Worm (Caenorhabditis elegans) whole organism, late embryonic: ENCODE results near the gene W06A11.1.

Experiments used
- K02D7.2 ChIP-seq: sonication (generic microtip); optimal IDR thresholded peaks from 2 replicates; lab custom pipeline; 2017; ENCODE audit warnings: mild to moderate bottlenecking, missing genetic modification characterization, missing compliant biosample characterization
- K09A11.1 ChIP-seq: sonication (generic microtip); optimal IDR thresholded peaks from 2 replicates; lab custom pipeline; 2017; ENCODE audit warnings: antibody characterized with exemption, mild to moderate bottlenecking, missing genetic modification characterization, missing compliant biosample characterization; ENCODE audit not compliant: insufficient read depth
- ceh-18 ChIP-seq: sonication (generic microtip); optimal IDR thresholded peaks from 2 replicates; lab custom pipeline; 2016; ENCODE audit warnings: missing genetic modification characterization, missing compliant biosample characterization
- ceh-2 ChIP-seq: sonication (generic microtip); optimal IDR thresholded peaks from 2 replicates; lab custom pipeline; 2016; ENCODE audit warnings: missing genotype, missing genetic modification characterization, missing compliant biosample characterization
- ceh-22 ChIP-seq: sonication (generic microtip); optimal IDR thresholded peaks from 2 replicates; lab custom pipeline; 2017; ENCODE audit warnings: missing biosample characterization, missing genetic modification characterization
- ceh-30 ChIP-seq: fragments of 150-350 bp; optimal IDR thresholded peaks from 2 replicates; lab custom pipeline; 2014; ENCODE audit warnings: missing biosample characterization, missing genetic modification characterization
- dmd-4 ChIP-seq: sonication (generic microtip); optimal IDR thresholded peaks from 2 replicates; lab custom pipeline; 2016; ENCODE audit warnings: borderline replicate concordance, missing genetic modification characterization, missing compliant biosample characterization
- dve-1 ChIP-seq: sonication (generic microtip); optimal IDR thresholded peaks from 2 replicates; lab custom pipeline; 2017; ENCODE audit warnings: antibody characterized with exemption, mild to moderate bottlenecking, missing genetic modification characterization, missing compliant biosample characterization
- elt-2 ChIP-seq: sonication (generic microtip); optimal IDR thresholded peaks from 2 replicates; lab custom pipeline; 2016; ENCODE audit warnings: missing genetic modification reagents, missing genetic modification characterization, missing compliant biosample characterization
- fax-1 ChIP-seq: sonication (generic microtip); optimal IDR thresholded peaks from 2 replicates; lab custom pipeline; 2016; ENCODE audit warnings: missing genotype, missing genetic modification characterization, missing compliant biosample characterization
- hlh-13 ChIP-seq: fragments of 200-800 bp; sonication (Bioruptor generic); optimal IDR thresholded peaks from 2 replicates; lab custom pipeline; 2018; ENCODE audit warnings: mild to moderate bottlenecking, missing genetic modification characterization, missing compliant biosample characterization
- hlh-15 ChIP-seq: sonication (generic microtip); optimal IDR thresholded peaks from 2 replicates; lab custom pipeline; 2016; ENCODE audit warnings: missing genetic modification characterization, missing compliant biosample characterization
- hlh-30 ChIP-seq: sonication (generic microtip); optimal IDR thresholded peaks from 2 replicates; lab custom pipeline; 2017; ENCODE audit warnings: antibody characterized with exemption, missing genetic modification characterization, missing compliant biosample characterization; ENCODE audit not compliant: insufficient read depth
- hlh-6 ChIP-seq: sonication (generic microtip); optimal IDR thresholded peaks from 2 replicates; lab custom pipeline; 2016; ENCODE audit warnings: missing genotype, missing genetic modification characterization, missing compliant biosample characterization
- hlh-8 ChIP-seq: sonication (generic microtip); optimal IDR thresholded peaks from 2 replicates; lab custom pipeline; 2016; ENCODE audit warnings: missing genotype, missing genetic modification characterization, missing compliant biosample characterization
- lin-11 ChIP-seq: fragments of 200-800 bp; sonication (Bioruptor generic); optimal IDR thresholded peaks from 2 replicates; lab custom pipeline; 2018; ENCODE audit warnings: mild to moderate bottlenecking, missing genetic modification characterization, missing compliant biosample characterization
- madf-2 ChIP-seq: sonication (generic microtip); optimal IDR thresholded peaks from 2 replicates; lab custom pipeline; 2017; ENCODE audit warnings: missing genetic modification characterization, missing compliant biosample characterization
- nfya-1 ChIP-seq: sonication (generic microtip); optimal IDR thresholded peaks from 2 replicates; lab custom pipeline; 2017; ENCODE audit warnings: missing genetic modification characterization, mild to moderate bottlenecking, missing compliant biosample characterization, antibody characterized with exemption, moderate library complexity
- nhr-11 ChIP-seq: fragments of 150-350 bp; optimal IDR thresholded peaks from 2 replicates; lab custom pipeline; 2014; ENCODE audit warnings: missing biosample characterization, missing genetic modification characterization
- nhr-232 ChIP-seq: sonication (generic microtip); optimal IDR thresholded peaks from 2 replicates; lab custom pipeline; 2016; ENCODE audit warnings: missing genetic modification characterization, missing compliant biosample characterization
- odd-2 ChIP-seq: sonication (generic microtip); optimal IDR thresholded peaks from 2 replicates; lab custom pipeline; 2017; ENCODE audit warnings: antibody characterized with exemption, mild to moderate bottlenecking, missing genetic modification characterization, missing compliant biosample characterization
- pag-3 ChIP-seq: sonication (generic microtip); optimal IDR thresholded peaks from 2 replicates; lab custom pipeline; 2016; ENCODE audit warnings: missing compliant biosample characterization, missing genetic modification characterization, borderline replicate concordance
- pat-9 ChIP-seq: fragments of 200-800 bp; sonication (Bioruptor generic); optimal IDR thresholded peaks from 2 replicates; lab custom pipeline; 2018; ENCODE audit warnings: mild to moderate bottlenecking, missing genetic modification characterization, moderate library complexity, missing compliant biosample characterization
- pha-2 ChIP-seq: sonication (generic microtip); optimal IDR thresholded peaks from 2 replicates; lab custom pipeline; 2017; ENCODE audit warnings: mild to moderate bottlenecking, missing genetic modification characterization, missing compliant biosample characterization
- pqm-1 ChIP-seq: sonication (generic microtip); optimal IDR thresholded peaks from 2 replicates; lab custom pipeline; 2016; ENCODE audit warnings: missing genetic modification characterization, missing compliant biosample characterization
- rnt-1 ChIP-seq: sonication (generic microtip); optimal IDR thresholded peaks from 2 replicates; lab custom pipeline; 2016; ENCODE audit warnings: missing genetic modification characterization, missing compliant biosample characterization
- sdc-2 ChIP-seq: sonication (generic microtip); optimal IDR thresholded peaks from 2 replicates; lab custom pipeline; 2016; ENCODE audit warnings: missing genotype, missing genetic modification characterization, missing compliant biosample characterization
- sox-2 ChIP-seq: fragments of 200-800 bp; sonication (Bioruptor generic); IDR thresholded peaks from 2 replicates; pipeline ENCODE4 v1.3.6; 2022; ENCODE audit warnings: missing genetic modification reagents, missing genetic modification characterization, missing compliant biosample characterization
- sox-4 ChIP-seq: sonication (generic microtip); optimal IDR thresholded peaks from 2 replicates; lab custom pipeline; 2017; ENCODE audit warnings: mild to moderate bottlenecking, missing genetic modification characterization, inconsistent platforms, missing compliant biosample characterization
- syd-9 ChIP-seq: sonication (generic microtip); optimal IDR thresholded peaks from 2 replicates; lab custom pipeline; 2016; ENCODE audit warnings: mild to moderate bottlenecking, missing genetic modification characterization, moderate library complexity, missing compliant biosample characterization
- tbx-7 ChIP-seq: sonication (generic microtip); optimal IDR thresholded peaks from 2 replicates; lab custom pipeline; 2016; ENCODE audit warnings: missing genotype, missing genetic modification characterization, missing compliant biosample characterization
- zip-5 ChIP-seq: sonication (generic microtip); optimal IDR thresholded peaks from 2 replicates; lab custom pipeline; 2016; ENCODE audit warnings: missing genetic modification characterization, missing compliant biosample characterization

Gene W06A11.1

DNA sequence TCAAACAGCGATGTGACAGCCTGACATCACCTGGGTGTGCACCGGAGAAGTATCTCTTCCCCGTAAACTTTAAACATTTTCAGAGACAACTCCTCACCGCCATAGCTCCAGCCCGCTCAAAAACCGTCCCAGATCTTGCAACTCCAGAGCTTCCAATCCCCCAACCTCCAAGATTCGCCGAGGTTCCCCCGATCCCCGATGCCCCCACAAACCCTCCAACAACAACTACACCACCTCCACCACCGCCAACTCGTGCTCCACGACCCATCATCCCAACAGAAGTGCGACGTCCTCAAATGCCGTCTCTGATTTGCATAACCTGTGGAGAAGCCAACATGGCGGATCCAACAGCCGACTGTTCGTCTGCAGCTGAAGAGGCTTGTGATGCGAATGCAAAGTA lies 3.7 kb downstream of the W06A11.1 start:
- TF ChIP-seq odd-2 (no peak), hlh-13 (GFP tag; lab: Kevin White, UChicago) (no peak), nhr-232 (no peak), fax-1 (no peak), sdc-2 (tag; lab: Kevin White, UChicago) (no peak), lin-11 (tag; lab: Kevin White, UChicago) (no peak), dmd-4 (tag; lab: Kevin White, UChicago) (no peak), pqm-1 (tag; lab: Kevin White, UChicago) (no peak), K02D7.2 (no peak), rnt-1 (no peak), ceh-22 (tag; lab: Kevin White, UChicago) (no peak), hlh-6 (tag; lab: Kevin White, UChicago) (no peak), hlh-15 (tag; lab: Kevin White, UChicago) (no peak)
- TF ChIP-seq, all 69 proteins: peak for 0

DNA sequence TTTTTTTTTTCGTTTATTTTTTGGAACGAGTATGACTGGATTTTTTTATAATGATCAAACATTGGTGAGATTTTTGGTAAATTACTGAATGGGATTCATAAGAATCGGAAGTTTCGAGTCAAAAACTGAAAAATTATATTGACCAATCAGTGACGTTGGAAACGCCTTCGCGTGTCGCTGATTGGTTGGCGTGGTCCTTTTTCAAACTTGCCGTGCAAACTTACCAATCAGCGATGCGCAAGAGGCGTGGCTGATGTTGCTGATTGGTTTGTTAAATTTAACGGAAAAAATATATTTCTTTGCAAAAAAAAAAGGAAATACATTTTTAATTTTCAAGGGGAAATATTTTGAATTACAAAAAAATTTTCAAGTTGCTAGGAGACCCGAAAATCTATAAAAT lies 7.4 kb downstream of the W06A11.1 start:
- TF ChIP-seq nhr-232 = no peak
- TF ChIP-seq nfya-1 = peak; percentile 91
- TF ChIP-seq zip-5 (tag; lab: Kevin White, UChicago) = no peak

DNA sequence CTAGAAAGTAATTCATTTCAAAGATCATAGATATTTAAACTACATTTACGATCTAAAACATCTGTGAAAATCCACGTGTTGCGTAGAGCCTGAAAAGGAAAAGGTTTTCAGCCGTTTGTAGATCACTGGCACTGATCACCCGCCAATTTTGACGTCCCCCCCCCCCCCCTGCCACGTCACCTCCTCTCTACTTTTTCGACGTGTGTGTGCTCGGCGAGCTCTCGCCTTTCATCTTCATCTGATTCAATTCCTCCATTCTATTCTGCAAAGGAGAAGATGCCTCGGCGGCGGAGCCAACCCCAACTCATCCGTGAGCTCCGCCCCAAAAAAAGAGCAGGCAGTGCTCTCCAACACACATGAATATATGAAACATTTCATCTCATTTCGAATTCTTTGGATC lies 13.8 kb downstream of the W06A11.1 start:
- TF ChIP-seq dmd-4 (tag; lab: Kevin White, UChicago) (no peak), hlh-8 (no peak), zip-5 (tag; lab: Kevin White, UChicago) (no peak), nhr-232 (no peak), K09A11.1 (tag; lab: Kevin White, UChicago) (no peak), tbx-7 (no peak), madf-2 (no peak), hlh-30 (tag; lab: Kevin White, UChicago) (no peak), sox-4 (no peak), sdc-2 (tag; lab: Kevin White, UChicago) (no peak), sox-2 (no peak), nfya-1 (no peak)
- TF ChIP-seq, all 69 proteins: peak for 0

DNA sequence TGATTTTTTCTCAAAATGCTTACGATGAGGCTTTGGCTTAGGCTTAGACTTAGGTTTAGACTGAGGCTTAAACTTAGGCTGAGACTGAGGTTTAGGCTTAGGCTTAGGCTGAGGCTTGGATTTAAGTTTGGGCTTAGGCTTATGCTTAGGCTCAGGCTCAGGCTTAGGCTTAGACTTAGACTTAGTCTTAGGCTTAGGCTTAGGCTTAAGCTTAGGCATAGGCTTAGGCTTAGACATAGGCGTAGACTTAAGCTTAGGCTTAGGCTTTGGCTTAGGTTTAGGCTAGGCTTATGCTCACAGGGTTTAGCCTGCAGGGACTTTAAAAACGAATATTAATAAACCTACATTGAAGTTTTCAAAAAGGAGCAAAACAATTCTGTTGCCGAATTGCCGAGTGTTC lies 14.5 kb downstream of the W06A11.1 start:
- TF ChIP-seq syd-9 (tag; lab: Kevin White, UChicago) = no peak
- TF ChIP-seq ceh-30 = no peak
- TF ChIP-seq dve-1 (tag; lab: Kevin White, UChicago) = peak; percentile 65
- TF ChIP-seq, all 69 proteins: peak for 1

DNA sequence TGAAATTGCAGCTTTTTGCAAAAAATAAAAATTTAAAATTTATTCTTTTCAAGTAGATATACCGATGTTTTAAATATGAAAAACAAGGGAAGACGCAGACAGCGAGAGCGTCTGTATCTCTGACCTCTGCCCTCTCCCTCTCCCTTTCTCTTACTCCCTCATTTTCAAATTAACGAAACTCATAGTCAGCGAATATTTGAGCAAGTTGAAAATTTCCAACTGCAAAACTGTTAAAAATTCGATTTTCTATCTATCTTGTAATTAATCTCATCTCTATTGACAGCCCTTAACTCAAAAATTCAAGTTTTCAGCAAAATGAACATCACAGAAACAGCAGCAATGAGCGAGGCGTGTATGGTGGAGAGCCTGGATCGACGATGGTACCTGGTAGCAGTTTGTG lies 15.4 kb downstream of the W06A11.1 start, which contains the start of gene R11F4.2:
Gene R11F4.2, plus strand, starts transcription at position 301 of the 400 bp plus-strand sequence.
- TF ChIP-seq pha-2 = no peak
- TF ChIP-seq, all 69 proteins: peak for 0

DNA sequence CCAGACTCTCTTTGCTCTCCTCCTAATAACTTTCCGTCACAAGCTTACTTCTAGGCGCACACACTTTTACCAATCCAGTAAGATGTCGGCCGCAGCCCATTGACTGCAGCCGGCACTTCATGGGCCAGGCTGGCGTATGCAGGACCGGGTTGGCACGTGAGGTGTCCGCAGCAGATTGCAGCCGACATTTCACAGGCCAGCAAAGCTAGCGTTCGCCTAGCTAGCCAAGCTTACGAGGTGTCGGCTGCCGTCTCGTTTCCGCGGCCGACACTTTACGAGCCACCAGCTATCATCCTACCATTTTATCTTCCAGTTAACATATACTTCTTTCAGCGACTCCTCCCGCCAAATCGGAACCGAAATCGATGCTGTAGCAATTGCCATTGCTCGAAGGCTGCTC lies 18.2 kb downstream of the W06A11.1 start:
- TF ChIP-seq nhr-11 (no peak), ceh-22 (tag; lab: Kevin White, UChicago) (no peak), pat-9 (tag; lab: Kevin White, UChicago) (no peak), pag-3 (tag; lab: Kevin White, UChicago) (no peak)

DNA sequence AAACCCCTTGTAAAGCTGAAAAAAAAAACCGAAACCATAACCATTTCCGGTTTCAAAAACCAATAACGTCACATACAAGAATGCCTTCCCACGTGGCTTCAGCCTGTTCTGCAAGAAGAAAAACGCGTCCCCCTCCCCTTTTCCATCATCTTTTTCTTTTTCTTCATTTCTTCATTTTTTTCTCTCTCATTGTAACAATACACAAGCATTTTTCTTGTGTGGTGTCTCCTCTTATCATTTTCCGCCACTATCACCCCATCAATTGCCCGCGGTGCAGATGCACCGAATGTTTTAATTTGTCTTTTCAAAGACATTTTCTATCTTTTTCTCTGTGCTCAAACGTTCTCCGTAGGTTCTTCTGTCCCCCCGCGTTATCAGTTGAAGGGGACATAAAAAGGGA lies 21.8 kb downstream of the W06A11.1 start:
- TF ChIP-seq ceh-18 (tag; lab: Kevin White, UChicago) (peak; percentile 59), elt-2 (tag; lab: Kevin White, UChicago) (peak; percentile 84), ceh-2 (tag; lab: Kevin White, UChicago) (no peak), K09A11.1 (tag; lab: Kevin White, UChicago) (no peak)
